Fruit fly (Drosophila melanogaster) S2 (cell line): ENCODE results near the gene CG14852.

Experiments
- CG8478 ChIP-seq: fragments of >200 bp; optimal IDR thresholded peaks from 2 replicates; lab custom pipeline; 2018
- CTCF ChIP-seq, 2 experiments: fragments of >200 bp; optimal IDR thresholded peaks; 2 replicates each; lab custom pipeline; 2018

DNA sequence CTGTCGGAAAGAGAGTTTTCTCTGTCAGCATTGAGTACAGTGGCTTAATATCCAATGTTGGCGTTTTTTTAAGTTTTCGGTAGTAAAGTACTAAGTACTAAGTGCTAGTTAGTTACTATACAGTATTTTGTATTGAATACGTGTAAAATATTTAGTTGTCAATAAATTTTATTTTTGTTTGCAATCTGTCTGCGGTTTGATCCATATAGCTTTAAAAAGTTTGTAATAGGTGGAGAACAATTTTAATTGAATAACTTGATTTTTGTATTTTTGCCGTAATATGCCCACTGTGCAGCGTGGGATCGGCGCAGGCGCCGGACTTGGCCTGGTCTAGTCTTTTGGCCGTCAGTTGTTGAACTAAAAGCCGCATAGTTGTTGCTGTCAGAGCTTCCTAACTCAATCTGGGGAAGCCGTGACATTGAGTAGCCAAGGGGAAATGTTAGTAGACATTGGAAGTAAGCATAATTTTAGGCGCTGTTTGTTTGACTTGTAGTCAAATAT is 7.3 kb upstream of the CG14852 start:
- no peak for TF ChIP-seq CTCF (optimal IDR thresholded peaks at IDR 0.05; lab: Kevin White, UChicago)
- TF ChIP-seq CG8478 (lab: Kevin White, UChicago), result no peak
